Worm (Caenorhabditis elegans) whole organism, L4 larva: ENCODE measurements around the gene F19C6.4.
A peak's percentile ranks its signal among the peaks of the same experiment; 100 is the strongest.

ENCODE experiments used
- ZK337.2 ChIP-seq: fragments of 200-800 bp; sonication (Bioruptor generic); IDR thresholded peaks from 2 replicates; pipeline ENCODE4 v1.3.6; 2022; ENCODE audit warnings: missing genetic modification reagents, missing genetic modification characterization, missing compliant biosample characterization
- aha-1 ChIP-seq: fragments of 150-350 bp; peaks from one replicate; lab custom pipeline; 2014; ENCODE audit warnings: missing biosample characterization, missing genetic modification characterization
- aly-2 ChIP-seq: sonication (generic microtip); optimal IDR thresholded peaks from 2 replicates; lab custom pipeline; 2018; ENCODE audit warnings: missing biosample characterization, missing genetic modification characterization
- ceh-20 ChIP-seq: fragments of 200-800 bp; sonication (Bioruptor generic); IDR thresholded peaks from 2 replicates; pipeline ENCODE4 v1.3.6; 2022; ENCODE audit warnings: missing genetic modification reagents, missing genetic modification characterization, missing compliant biosample characterization
- ceh-28 ChIP-seq: fragments of 150-350 bp; optimal IDR thresholded peaks from 2 replicates; lab custom pipeline; 2014; ENCODE audit warnings: missing biosample characterization, missing genetic modification reagents, missing genetic modification characterization
- ces-1 ChIP-seq: fragments of 150-350 bp; sonication (generic microtip); optimal IDR thresholded peaks from 4 replicates; lab custom pipeline; 2014; ENCODE audit warnings: missing biosample characterization, missing genetic modification reagents, missing genetic modification characterization
- ctbp-1 ChIP-seq: fragments of 200-800 bp; sonication (Bioruptor generic); IDR thresholded peaks from 2 replicates; pipeline ENCODE4 v1.3.6; 2022; ENCODE audit warnings: missing genetic modification reagents, missing genetic modification characterization, missing compliant biosample characterization
- daf-16 ChIP-seq, 3 experiments: sonication (generic microtip); optimal IDR thresholded peaks; 2 replicates each; lab custom pipeline; 2016 to 2017; ENCODE audit warnings: missing genetic modification characterization in 3 of 3, missing genetic modification reagents in 3 of 3, mild to moderate bottlenecking in 2 of 3, missing compliant biosample characterization in 2 of 3, missing biosample characterization in 1 of 3, moderate library complexity in 1 of 3
- daf-19 ChIP-seq: fragments of 200-800 bp; sonication (Bioruptor generic); conservative IDR thresholded peaks from 2 replicates; pipeline ENCODE4 v1.3.6; 2022; ENCODE audit warnings: missing genetic modification characterization, missing compliant biosample characterization
- dpl-1 ChIP-seq: fragments of 150-350 bp; optimal IDR thresholded peaks from 2 replicates; lab custom pipeline; 2014; ENCODE audit warnings: missing biosample characterization, missing genetic modification reagents, missing genetic modification characterization
- dve-1 ChIP-seq: sonication (generic microtip); optimal IDR thresholded peaks from 2 replicates; lab custom pipeline; 2017; ENCODE audit warnings: antibody characterized with exemption, mild to moderate bottlenecking, missing genetic modification characterization, missing compliant biosample characterization; ENCODE audit not compliant: insufficient read depth
- egl-43 ChIP-seq: fragments of 200-800 bp; sonication (Bioruptor generic); IDR thresholded peaks from 2 replicates; pipeline ENCODE4 v1.3.6; 2022; ENCODE audit warnings: missing genetic modification reagents, missing genetic modification characterization, missing compliant biosample characterization
- fkh-10 ChIP-seq: fragments of 150-350 bp; optimal IDR thresholded peaks from 2 replicates; lab custom pipeline; 2014; ENCODE audit warnings: missing biosample characterization, missing genetic modification reagents, missing genetic modification characterization
- hlh-11 ChIP-seq: fragments of 200-800 bp; sonication (Bioruptor generic); optimal IDR thresholded peaks from 2 replicates; lab custom pipeline; 2018; ENCODE audit warnings: mild to moderate bottlenecking, missing genetic modification characterization, missing compliant biosample characterization
- hlh-30 ChIP-seq: sonication (generic microtip); optimal IDR thresholded peaks from 2 replicates; lab custom pipeline; 2017; ENCODE audit warnings: antibody characterized with exemption, mild to moderate bottlenecking, missing genetic modification characterization, missing compliant biosample characterization; ENCODE audit not compliant: insufficient read depth
- hmg-1.1 ChIP-seq: fragments of 200-800 bp; sonication (Bioruptor generic); IDR thresholded peaks from 2 replicates; pipeline ENCODE4 v1.3.6; 2022; ENCODE audit warnings: missing genetic modification reagents, missing genetic modification characterization, missing compliant biosample characterization
- lim-7 ChIP-seq: fragments of 200-800 bp; sonication (Bioruptor generic); IDR thresholded peaks from 2 replicates; pipeline ENCODE4 v1.3.6; 2022; ENCODE audit warnings: missing genetic modification characterization, missing compliant biosample characterization
- lin-39 ChIP-seq: fragments of 150-350 bp; optimal IDR thresholded peaks from 2 replicates; lab custom pipeline; 2014; ENCODE audit warnings: missing biosample characterization, missing genetic modification reagents, missing genetic modification characterization
- lir-3 ChIP-seq: sonication (generic microtip); optimal IDR thresholded peaks from 2 replicates; lab custom pipeline; 2016; ENCODE audit warnings: mild to moderate bottlenecking, missing genetic modification characterization, missing compliant biosample characterization
- lsy-2 ChIP-seq, 2 experiments: fragments of 150-350 bp in 1 of 2; sonication (generic microtip) in 1 of 2; optimal IDR thresholded peaks; 2 replicates each; lab custom pipeline; 2014 to 2017; ENCODE audit warnings: missing biosample characterization in 2 of 2, missing genetic modification characterization in 2 of 2
- mdl-1 ChIP-seq, 2 experiments: fragments of 150-350 bp in 1 of 2; sonication (generic microtip) in 1 of 2; optimal IDR thresholded peaks; 2 replicates each; lab custom pipeline; 2014 to 2017; ENCODE audit warnings: missing biosample characterization in 2 of 2, missing genetic modification characterization in 2 of 2
- mep-1 ChIP-seq: fragments of 150-350 bp; sonication (generic microtip); optimal IDR thresholded peaks from 3 replicates; lab custom pipeline; 2014; ENCODE audit warnings: missing biosample characterization, missing genetic modification characterization
- mes-2 ChIP-seq: sonication (generic microtip); optimal IDR thresholded peaks from 2 replicates; lab custom pipeline; 2016; ENCODE audit warnings: missing genotype, mild to moderate bottlenecking, missing genetic modification characterization, missing compliant biosample characterization; ENCODE audit not compliant: poor library complexity, severe bottlenecking
- mxl-3 ChIP-seq: fragments of 200-800 bp; sonication (Bioruptor generic); optimal IDR thresholded peaks from 2 replicates; lab custom pipeline; 2018; ENCODE audit warnings: mild to moderate bottlenecking, missing genetic modification characterization, missing compliant biosample characterization
- nhr-11 ChIP-seq: fragments of 150-350 bp; optimal IDR thresholded peaks from 2 replicates; lab custom pipeline; 2014; ENCODE audit warnings: missing biosample characterization, missing genetic modification characterization
- nhr-111 ChIP-seq: fragments of 200-800 bp; sonication (Bioruptor generic); optimal IDR thresholded peaks from 2 replicates; lab custom pipeline; 2018; ENCODE audit warnings: mild to moderate bottlenecking, missing genetic modification characterization, missing compliant biosample characterization
- nhr-237 ChIP-seq: sonication (generic microtip); optimal IDR thresholded peaks from 2 replicates; lab custom pipeline; 2017; ENCODE audit warnings: missing biosample characterization, missing genetic modification characterization
- nhr-28 ChIP-seq: fragments of 150-350 bp; optimal IDR thresholded peaks from 2 replicates; lab custom pipeline; 2014; ENCODE audit warnings: missing biosample characterization, missing genetic modification characterization
- nhr-41 ChIP-seq: fragments of 200-800 bp; sonication (Bioruptor generic); IDR thresholded peaks from 2 replicates; pipeline ENCODE4 v1.3.6; 2022; ENCODE audit warnings: missing genetic modification reagents, missing genetic modification characterization, missing compliant biosample characterization
- nhr-77 ChIP-seq: fragments of 150-350 bp; optimal IDR thresholded peaks from 2 replicates; lab custom pipeline; 2014; ENCODE audit warnings: missing biosample characterization, missing genetic modification characterization
- rbr-2 ChIP-seq: sonication (generic microtip); optimal IDR thresholded peaks from 2 replicates; lab custom pipeline; 2016; ENCODE audit warnings: missing genotype, missing genetic modification characterization, missing compliant biosample characterization
- tag-97 ChIP-seq: fragments of 200-800 bp; sonication (Bioruptor generic); IDR thresholded peaks from 2 replicates; pipeline ENCODE4 v1.3.6; 2022; ENCODE audit warnings: missing genetic modification characterization, missing compliant biosample characterization
- tra-1 ChIP-seq: fragments of 200-800 bp; sonication (Bioruptor generic); IDR thresholded peaks from 2 replicates; pipeline ENCODE4 v1.3.6; 2022; ENCODE audit warnings: missing genetic modification reagents, missing genetic modification characterization, missing compliant biosample characterization
- unc-62 ChIP-seq, 3 experiments: fragments of 150-350 bp in 1 of 3; sonication (generic microtip); optimal IDR thresholded peaks in 2 of 3; peaks in 1 of 3; 1 replicate in 1 of 3; 2 replicates in 2 of 3; lab custom pipeline; 2014 to 2017; ENCODE audit warnings: missing biosample characterization in 3 of 3, missing genetic modification characterization in 3 of 3, missing genetic modification reagents in 3 of 3, missing genotype in 1 of 3
- vab-7 ChIP-seq: fragments of 200-800 bp; sonication (Bioruptor generic); IDR thresholded peaks from 2 replicates; pipeline ENCODE4 v1.3.6; 2022; ENCODE audit warnings: missing genetic modification reagents, missing genetic modification characterization, missing compliant biosample characterization

Gene F19C6.4

DNA sequence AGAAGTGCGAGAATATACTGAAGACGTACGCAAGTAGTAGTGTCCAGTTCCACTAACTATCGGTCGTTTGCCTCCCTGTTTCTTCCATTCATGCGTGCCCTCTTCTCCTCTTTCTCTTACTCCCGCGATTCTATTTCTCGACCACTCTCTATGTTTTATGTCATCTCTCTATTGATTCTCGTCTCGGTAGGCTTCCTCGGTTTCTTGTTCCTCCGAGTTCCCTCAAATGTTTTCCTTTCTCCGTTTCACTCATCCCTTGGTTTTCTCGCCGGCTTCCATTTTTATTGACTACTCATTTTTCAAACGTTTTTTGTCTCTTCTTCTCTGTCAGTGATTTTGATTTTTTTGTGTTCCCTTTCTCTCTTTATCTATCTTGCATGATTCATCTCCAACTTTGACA is 8.5 kb upstream of the F19C6.4 start:
- no peak for TF ChIP-seq tag-97 (GFP tag; lab: Robert Waterston, UW)
- TF ChIP-seq fkh-10 (GFP tag; lab: Kevin White, UChicago) = peak; percentile 36
- TF ChIP-seq mes-2 = peak; percentile 13
- TF ChIP-seq nhr-28 (tag; lab: Kevin White, UChicago) = peak; percentile 80
- peak in 1 of 2 experiments; percentile 97 for TF ChIP-seq unc-62 (GFP tag; optimal IDR thresholded peaks at IDR 0.05 in 1 of 2; lab: Kevin White, UChicago)
- TF ChIP-seq unc-62 (tag; optimal IDR thresholded peaks at IDR 0.05; lab: Kevin White, UChicago) = no peak
- peak; percentile 10 for TF ChIP-seq dpl-1 (GFP tag; lab: Kevin White, UChicago)
- TF ChIP-seq nhr-237 (tag; lab: Kevin White, UChicago) = no peak
- peak in 1 of 2 experiments; percentile 72 for TF ChIP-seq mdl-1 (tag; optimal IDR thresholded peaks at IDR 0.05; lab: Kevin White, UChicago)
- peak; percentile 29 for TF ChIP-seq nhr-11 (tag; lab: Kevin White, UChicago)
- TF ChIP-seq ceh-20 = no peak
- no peak for TF ChIP-seq nhr-41 (GFP tag; lab: Robert Waterston, UW)
- peak; percentile 13 for TF ChIP-seq ceh-28 (tag; lab: Kevin White, UChicago)
- peak in 1 of 2 experiments; percentile 40 for TF ChIP-seq daf-16 (GFP tag; optimal IDR thresholded peaks at IDR 0.05; lab: Kevin White, UChicago)
- no peak for TF ChIP-seq daf-16 (tag; optimal IDR thresholded peaks at IDR 0.05; lab: Kevin White, UChicago)
- TF ChIP-seq aha-1 = peak; percentile 54
- peak; percentile 39 for TF ChIP-seq mxl-3 (GFP tag; lab: Kevin White, UChicago)
- no peak for TF ChIP-seq egl-43 (GFP tag; lab: Robert Waterston, UW)
- TF ChIP-seq tra-1 (GFP tag; lab: Robert Waterston, UW) = 0 out of 2 replicates have a peak, but pooled peaks have one; percentile 14
- TF ChIP-seq dve-1 (tag; lab: Kevin White, UChicago) = peak; percentile 66
- no peak for TF ChIP-seq vab-7 (GFP tag; lab: Robert Waterston, UW)
- TF ChIP-seq lin-39 (tag; lab: Kevin White, UChicago) = no peak
- peak; percentile 55 for TF ChIP-seq hlh-11 (tag; lab: Kevin White, UChicago)
- TF ChIP-seq lim-7 (GFP tag; lab: Robert Waterston, UW) = no peak
- peak; percentile 48; the same call in 1 of the 2 replicates for TF ChIP-seq hmg-1.1 (GFP tag; lab: Robert Waterston, UW)
- TF ChIP-seq rbr-2 (tag; lab: Kevin White, UChicago) = peak; percentile 44
- TF ChIP-seq nhr-77 (tag; lab: Kevin White, UChicago) = peak; percentile 13
- TF ChIP-seq lsy-2 (tag; optimal IDR thresholded peaks at IDR 0.05; lab: Kevin White, UChicago) = peak in 1 of 2 experiments; percentile 39
- TF ChIP-seq mep-1 (tag; lab: Kevin White, UChicago) = peak; percentile 53
- peak; percentile 65; the same call in 1 of the 2 replicates for TF ChIP-seq ctbp-1 (GFP tag; lab: Robert Waterston, UW)
- TF ChIP-seq hlh-30 (tag; lab: Kevin White, UChicago) = no peak

DNA sequence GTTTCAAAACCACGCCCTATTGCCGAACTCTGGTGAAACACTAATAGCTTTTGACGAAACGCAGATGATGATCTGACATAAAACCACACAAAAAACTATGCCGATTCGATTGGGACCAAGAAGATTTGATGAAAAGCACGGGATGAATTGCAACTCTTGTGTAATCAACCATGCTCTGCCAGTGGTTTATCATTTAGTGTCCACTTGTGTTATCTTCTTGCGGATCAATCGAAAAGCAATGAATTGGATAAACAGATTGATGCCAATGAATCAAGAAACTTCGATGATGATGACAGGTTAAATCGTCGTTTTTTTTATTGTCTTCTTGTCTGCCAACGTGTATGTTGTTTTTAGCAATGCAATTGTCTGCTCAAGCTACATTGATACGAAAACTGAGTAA is 4.2 kb upstream of the F19C6.4 start, which contains the start of gene F42G10.1:
Gene F42G10.1, minus strand, starts transcription at position 151 of the 400 bp plus-strand sequence.
- TF ChIP-seq ZK337.2 (GFP tag; lab: Robert Waterston, UW) (no peak), hlh-11 (tag; lab: Kevin White, UChicago) (peak; percentile 25), daf-16 (GFP tag; optimal IDR thresholded peaks at IDR 0.05; lab: Kevin White, UChicago) (peak in 1 of 2 experiments; percentile 83), daf-16 (tag; optimal IDR thresholded peaks at IDR 0.05; lab: Kevin White, UChicago) (no peak), aly-2 (tag; lab: Kevin White, UChicago) (no peak), nhr-28 (tag; lab: Kevin White, UChicago) (no peak), daf-19 (GFP tag; lab: Robert Waterston, UW) (no peak), nhr-11 (tag; lab: Kevin White, UChicago) (peak; percentile 11), nhr-111 (no peak)

DNA sequence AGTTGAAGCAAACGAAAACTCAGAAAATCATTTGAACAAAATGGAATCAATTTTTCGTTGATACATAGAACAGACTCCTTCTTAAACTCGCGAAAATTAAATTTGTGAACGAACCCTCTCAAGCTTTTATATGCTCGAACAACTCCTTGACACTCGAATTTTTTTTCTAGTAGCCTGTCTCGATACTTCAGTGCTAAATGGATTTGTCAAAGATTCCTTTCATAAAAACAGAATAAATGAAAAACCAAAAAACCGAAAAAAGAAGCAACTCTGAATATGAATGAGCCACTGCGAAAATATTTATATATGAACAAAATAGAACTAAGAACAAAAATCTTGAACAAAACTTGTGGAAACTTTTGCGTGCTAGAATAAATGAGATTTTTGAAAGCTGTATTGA is 7.8 kb downstream of the F19C6.4 start:
- TF ChIP-seq ces-1 (GFP tag; lab: Kevin White, UChicago) (peak; percentile 9), lir-3 (no peak), ctbp-1 (GFP tag; lab: Robert Waterston, UW) (peak; percentile 34; the same call in 1 of the 2 replicates), fkh-10 (GFP tag; lab: Kevin White, UChicago) (peak; percentile 56)
